Fruit fly (Drosophila melanogaster): ENCODE measurements around the gene kin17.

Gene kin17

dm6 chr3L:20347762-20348580 lies 8.6 kb upstream of the kin17 start, which contains the start of the genes Rbbp5 and eRF1 (continued):
- TF ChIP-seq CG3919 (GFP tag; optimal IDR thresholded peaks at IDR 0.05) (peak; percentile 73), CG7368 (GFP tag; optimal IDR thresholded peaks at IDR 0.05) (peak; percentile 39), svp (GFP tag) (peak; percentile 82), fkh (GFP tag; optimal IDR thresholded peaks at IDR 0.05) (peak; percentile 56), CG16779 (tag; optimal IDR thresholded peaks at IDR 0.05) (no peak), CG3032 (tag; optimal IDR thresholded peaks at IDR 0.05) (peak; percentile 76), Ets96B (tag; optimal IDR thresholded peaks at IDR 0.05) (peak; percentile 53), Sox102F (GFP tag; optimal IDR thresholded peaks at IDR 0.05) (peak; percentile 69), dac (GFP tag; optimal IDR thresholded peaks at IDR 0.05) (no peak), CG32006 (GFP tag; optimal IDR thresholded peaks at IDR 0.05) (no peak), net (GFP tag; optimal IDR thresholded peaks at IDR 0.05) (peak; percentile 53), achi (GFP tag; optimal IDR thresholded peaks at IDR 0.05) (peak; percentile 58), Blimp-1 (GFP tag; optimal IDR thresholded peaks at IDR 0.05) (no peak), fd59A (GFP tag; optimal IDR thresholded peaks at IDR 0.05) (no peak), Met (GFP tag; optimal IDR thresholded peaks at IDR 0.05) (peak; percentile 66), CG31627 (GFP tag; optimal IDR thresholded peaks at IDR 0.05) (peak; percentile 72), ss (GFP tag; optimal IDR thresholded peaks at IDR 0.05) (peak in 1 of 2 experiments; percentile 1), spab (GFP tag; optimal IDR thresholded peaks at IDR 0.05) (no peak), Hr38 (GFP tag; optimal IDR thresholded peaks at IDR 0.05) (no peak), Sox15 (GFP tag; optimal IDR thresholded peaks at IDR 0.05) (peak; percentile 51), CG10669 (GFP tag; optimal IDR thresholded peaks at IDR 0.05) (peak; percentile 34), CG15336 (GFP tag; IDR thresholded peaks at IDR 0.05) (no peak; the same call in none of the 2 replicates), CG8632 (GFP tag; optimal IDR thresholded peaks at IDR 0.05) (peak; percentile 45), vri (GFP tag; optimal IDR thresholded peaks at IDR 0.05) (no peak), Hr4 (GFP tag; optimal IDR thresholded peaks at IDR 0.05) (peak; percentile 73), eg (GFP tag; IDR thresholded peaks at IDR 0.05) (no peak; the same call in 2 of the 3 replicates), Smox (GFP tag; optimal IDR thresholded peaks at IDR 0.05) (peak; percentile 71), CG9139 (GFP tag; optimal IDR thresholded peaks at IDR 0.05) (peak; percentile 4), Eip75B (GFP tag; optimal IDR thresholded peaks at IDR 0.05) (peak; percentile 33), cyc (GFP tag; optimal IDR thresholded peaks at IDR 0.05) (peak; percentile 72), Eip78C (GFP tag) (peak; percentile 70), CG6792 (GFP tag; optimal IDR thresholded peaks at IDR 0.05) (peak; percentile 64), acj6 (GFP tag; optimal IDR thresholded peaks at IDR 0.05) (peak; percentile 76), Eip93F (GFP tag; optimal IDR thresholded peaks at IDR 0.05) (peak; percentile 24), topi (GFP tag; optimal IDR thresholded peaks at IDR 0.05) (peak; percentile 58), CG10631 (GFP tag; optimal IDR thresholded peaks at IDR 0.05) (peak; percentile 81), CG11762 (GFP tag; optimal IDR thresholded peaks at IDR 0.05; ENCODE audit: insufficient read depth) (peak; percentile 23), CG4318 (GFP tag; optimal IDR thresholded peaks at IDR 0.05) (no peak), CG6808 (GFP tag; optimal IDR thresholded peaks at IDR 0.05) (no peak)

- peak; percentile 35 for TF ChIP-seq Eip78C (GFP tag)
- TF ChIP-seq cyc (GFP tag; optimal IDR thresholded peaks at IDR 0.05) = no peak
Observed at dm6 chr3L:20348581-20349093, 8.0 kb upstream of the kin17 start.

All from whole organism, prepupa.